Worm (Caenorhabditis elegans): Measurements from ENCODE around the gene nspc-18.

nspc-18 gene

DNA sequence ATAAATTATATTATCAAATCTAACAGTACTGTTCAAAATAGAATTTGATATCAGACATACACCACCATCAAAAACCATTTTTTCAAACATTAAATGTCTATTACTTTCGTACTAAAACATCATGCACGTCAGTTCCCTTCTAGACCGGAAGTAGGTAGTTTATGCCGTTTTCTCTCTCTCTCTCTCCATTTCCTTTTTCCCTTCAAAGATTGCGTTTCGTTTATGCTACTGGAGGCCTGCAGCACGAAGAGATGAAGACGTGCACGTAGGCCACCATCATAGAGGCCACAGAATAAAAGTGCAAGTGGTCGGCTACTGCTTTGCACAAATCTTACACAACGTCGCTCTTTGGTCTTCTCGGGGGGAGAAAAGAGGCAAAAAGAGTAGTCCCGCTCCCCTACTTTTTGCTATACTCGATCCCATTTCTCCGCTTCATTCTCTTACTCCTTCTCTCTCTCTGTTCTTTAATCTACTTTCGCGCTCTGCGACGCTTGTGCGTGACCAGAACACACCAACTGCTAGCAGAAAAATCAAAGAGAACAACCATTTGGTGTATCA lies 34.0 kb upstream of the nspc-18 start:
- TF ChIP-seq klf-2 (GFP tag; conservative IDR thresholded peaks at IDR 0.05) (no peak), cog-1 (tag; optimal IDR thresholded peaks at IDR 0.05) (no peak), ztf-29 (GFP tag; IDR thresholded peaks at IDR 0.05) (peak; percentile 52; the same call in 1 of the 2 replicates)

DNA sequence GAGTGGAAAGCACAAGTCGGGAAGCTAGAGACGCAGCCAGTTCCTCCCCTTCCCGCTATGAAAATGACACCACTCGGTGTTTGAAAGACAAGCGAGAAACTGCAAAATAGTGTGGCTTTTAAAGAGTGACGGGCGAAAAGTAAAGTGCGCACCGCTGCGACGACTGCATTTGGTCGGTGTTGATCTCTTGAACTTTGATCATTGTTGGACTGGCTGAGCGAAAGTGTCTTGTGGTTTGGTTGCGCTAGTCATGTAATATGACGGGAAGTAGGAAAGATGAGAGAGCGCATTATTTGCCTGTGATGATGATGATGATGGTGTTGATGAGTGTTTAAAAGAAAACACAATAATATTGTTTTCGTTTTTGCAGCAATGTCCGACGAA lies 32.8 kb upstream of the nspc-18 start:
- TF ChIP-seq ref-1 (GFP tag; conservative IDR thresholded peaks at IDR 0.05), result no peak
- TF ChIP-seq T22C8.4 (GFP tag; IDR thresholded peaks at IDR 0.05), result no peak; the same call in 1 of the 2 replicates
- TF ChIP-seq cog-1 (tag; optimal IDR thresholded peaks at IDR 0.05), result peak; percentile 96
- no peak for TF ChIP-seq ztf-29 (GFP tag; IDR thresholded peaks at IDR 0.05)
- TF ChIP-seq flt-1 (GFP tag; IDR thresholded peaks at IDR 0.05), result no peak
- TF ChIP-seq tab-1 (GFP tag; IDR thresholded peaks at IDR 0.05), result no peak
- no peak for TF ChIP-seq med-1 (GFP tag; optimal IDR thresholded peaks at IDR 0.05; ENCODE audit: insufficient read depth)

DNA sequence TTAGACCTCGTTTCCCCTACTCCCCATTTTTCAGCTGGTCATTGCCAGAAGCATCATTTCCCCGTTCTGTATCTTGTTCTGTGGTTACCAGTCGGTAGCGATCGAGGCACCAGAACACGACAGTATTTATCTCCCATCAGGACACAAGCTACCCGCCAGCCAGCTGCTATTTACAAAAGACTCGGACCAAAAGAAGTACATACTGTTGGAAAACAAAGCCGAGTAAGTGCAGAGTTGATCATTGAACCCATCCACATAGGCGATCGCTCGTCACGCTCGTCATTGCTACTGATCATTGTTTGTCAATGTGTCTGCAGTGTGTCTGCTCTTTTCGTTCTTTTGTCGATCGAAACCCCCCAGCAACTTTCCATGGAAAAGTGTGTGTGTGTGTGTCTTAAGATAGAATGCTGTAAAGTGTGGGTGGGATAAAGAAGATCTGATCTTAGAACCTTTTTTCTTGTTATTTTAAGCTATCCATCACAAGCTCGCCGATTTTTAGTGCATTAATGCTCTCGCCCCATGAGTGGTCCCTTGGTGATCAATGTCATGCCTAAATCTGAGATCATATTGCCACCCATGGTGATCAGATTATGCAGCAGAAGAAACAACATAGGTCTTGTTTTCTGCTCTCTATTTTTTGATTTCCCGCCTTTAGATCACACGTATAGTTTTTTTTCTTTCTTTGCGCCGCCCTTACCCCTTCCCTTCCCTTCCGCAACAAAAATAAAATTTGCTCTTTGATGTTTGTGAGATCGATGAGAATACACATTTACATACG lies 32.2 kb upstream of the nspc-18 start:
- TF ChIP-seq flt-1 (GFP tag; IDR thresholded peaks at IDR 0.05) (0 out of 2 replicates have a peak, but pooled peaks have one; percentile 10), ztf-29 (GFP tag; IDR thresholded peaks at IDR 0.05) (no peak)

DNA sequence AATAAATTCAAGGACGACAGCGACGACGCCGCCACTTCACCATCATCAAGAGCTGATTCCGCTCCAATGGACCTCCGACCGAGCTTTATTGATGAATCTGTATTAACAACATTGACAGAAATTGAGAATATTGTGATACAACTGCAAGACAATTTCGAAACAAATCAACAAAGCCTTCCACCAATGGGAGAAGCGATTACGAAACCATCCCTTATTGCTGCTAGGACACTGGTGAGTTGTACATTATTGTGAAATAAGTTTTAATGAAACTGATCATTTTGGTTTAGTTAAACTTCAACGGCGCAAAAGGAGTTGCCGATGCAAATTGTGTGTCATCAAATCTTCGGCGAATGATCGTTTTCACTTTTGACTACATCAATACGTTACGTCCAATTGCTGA lies 31.6 kb upstream of the nspc-18 start:
- TF ChIP-seq T22C8.4 (GFP tag; IDR thresholded peaks at IDR 0.05) (no peak), ztf-29 (GFP tag; IDR thresholded peaks at IDR 0.05) (no peak), tab-1 (GFP tag; IDR thresholded peaks at IDR 0.05) (no peak), klf-2 (GFP tag; conservative IDR thresholded peaks at IDR 0.05) (no peak), cog-1 (tag; optimal IDR thresholded peaks at IDR 0.05) (no peak), med-1 (GFP tag; optimal IDR thresholded peaks at IDR 0.05; ENCODE audit: insufficient read depth) (no peak), ref-1 (GFP tag; conservative IDR thresholded peaks at IDR 0.05) (no peak), ztf-23 (GFP tag; IDR thresholded peaks at IDR 0.05) (no peak)

DNA sequence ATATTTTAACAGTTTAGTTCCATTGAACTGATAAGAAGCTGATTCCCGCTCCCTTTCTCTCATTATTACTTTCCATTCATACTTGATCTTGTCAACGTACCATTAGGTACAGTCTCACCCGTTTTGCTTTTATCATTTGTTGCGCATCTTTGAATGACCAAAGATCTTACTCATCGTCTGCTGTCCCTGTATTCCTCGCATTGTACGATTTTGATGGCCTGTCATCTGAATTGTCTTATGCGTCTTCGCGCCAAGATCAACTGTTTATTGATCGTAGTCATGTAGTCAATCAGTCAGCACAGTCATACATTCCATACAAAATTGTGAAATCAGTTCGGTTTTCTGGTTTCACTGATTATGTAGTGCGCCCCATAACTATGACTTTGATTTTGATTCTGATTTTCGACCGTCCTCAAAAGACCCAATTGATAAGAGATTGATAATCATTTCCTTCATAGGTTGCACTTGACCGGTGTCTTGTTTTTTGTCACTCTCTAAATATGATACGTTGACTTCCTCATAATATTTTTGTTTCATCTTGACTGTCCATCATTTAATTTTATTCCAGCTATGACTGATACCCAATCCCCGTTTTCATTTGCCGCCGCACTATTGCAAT lies 30.6 kb upstream of the nspc-18 start, which contains the start of gene nhr-3:
nhr-3 (plus strand) TSS at position 569 of the 619 bp plus-strand sequence.
- no peak for TF ChIP-seq ztf-29 (GFP tag; IDR thresholded peaks at IDR 0.05)
- no peak for TF ChIP-seq ztf-23 (GFP tag; IDR thresholded peaks at IDR 0.05)
- TF ChIP-seq flt-1 (GFP tag; IDR thresholded peaks at IDR 0.05), result no peak
- no peak for TF ChIP-seq tab-1 (GFP tag; IDR thresholded peaks at IDR 0.05)
- TF ChIP-seq klf-2 (GFP tag; conservative IDR thresholded peaks at IDR 0.05), result no peak
- TF ChIP-seq ref-1 (GFP tag; conservative IDR thresholded peaks at IDR 0.05), result no peak
- no peak for TF ChIP-seq T22C8.4 (GFP tag; IDR thresholded peaks at IDR 0.05)
- no peak for TF ChIP-seq cog-1 (tag; optimal IDR thresholded peaks at IDR 0.05)
- TF ChIP-seq med-1 (GFP tag; optimal IDR thresholded peaks at IDR 0.05; ENCODE audit: insufficient read depth), result no peak

- TF ChIP-seq tab-1 (GFP tag; IDR thresholded peaks at IDR 0.05), result no peak
Measured at ce11 chrX:14557352-14557935, 30.0 kb upstream of the nspc-18 start.

ce11 chrX:14556403-14556802 lies 28.9 kb upstream of the nspc-18 start:
- TF ChIP-seq ref-1 (GFP tag; conservative IDR thresholded peaks at IDR 0.05) (no peak), T22C8.4 (GFP tag; IDR thresholded peaks at IDR 0.05) (no peak), ztf-23 (GFP tag; IDR thresholded peaks at IDR 0.05) (no peak), tab-1 (GFP tag; IDR thresholded peaks at IDR 0.05) (no peak), cog-1 (tag; optimal IDR thresholded peaks at IDR 0.05) (no peak), klf-2 (GFP tag; conservative IDR thresholded peaks at IDR 0.05) (no peak), flt-1 (GFP tag; IDR thresholded peaks at IDR 0.05) (no peak), ztf-29 (GFP tag; IDR thresholded peaks at IDR 0.05) (no peak), med-1 (GFP tag; optimal IDR thresholded peaks at IDR 0.05; ENCODE audit: insufficient read depth) (no peak)

ce11 chrX:14549709-14550199 lies 22.3 kb upstream of the nspc-18 start, which contains the start of gene ram-5:
TSS of gene ram-5 (plus strand) at chrX:14550149.
- TF ChIP-seq klf-2 (GFP tag; conservative IDR thresholded peaks at IDR 0.05), result no peak
- no peak for TF ChIP-seq flt-1 (GFP tag; IDR thresholded peaks at IDR 0.05)
- TF ChIP-seq cog-1 (tag; optimal IDR thresholded peaks at IDR 0.05), result no peak
- no peak for TF ChIP-seq ztf-23 (GFP tag; IDR thresholded peaks at IDR 0.05)
- no peak for TF ChIP-seq T22C8.4 (GFP tag; IDR thresholded peaks at IDR 0.05)
- TF ChIP-seq med-1 (GFP tag; optimal IDR thresholded peaks at IDR 0.05; ENCODE audit: insufficient read depth), result no peak
- no peak for TF ChIP-seq ref-1 (GFP tag; conservative IDR thresholded peaks at IDR 0.05)

- no peak for TF ChIP-seq flt-1 (GFP tag; IDR thresholded peaks at IDR 0.05)
- TF ChIP-seq ref-1 (GFP tag; conservative IDR thresholded peaks at IDR 0.05), result no peak
Measured at ce11 chrX:14545543-14545942, 18.1 kb upstream of the nspc-18 start, which contains the start of gene enri-2. TSS of gene enri-2 (plus strand) at chrX:14545843.

DNA sequence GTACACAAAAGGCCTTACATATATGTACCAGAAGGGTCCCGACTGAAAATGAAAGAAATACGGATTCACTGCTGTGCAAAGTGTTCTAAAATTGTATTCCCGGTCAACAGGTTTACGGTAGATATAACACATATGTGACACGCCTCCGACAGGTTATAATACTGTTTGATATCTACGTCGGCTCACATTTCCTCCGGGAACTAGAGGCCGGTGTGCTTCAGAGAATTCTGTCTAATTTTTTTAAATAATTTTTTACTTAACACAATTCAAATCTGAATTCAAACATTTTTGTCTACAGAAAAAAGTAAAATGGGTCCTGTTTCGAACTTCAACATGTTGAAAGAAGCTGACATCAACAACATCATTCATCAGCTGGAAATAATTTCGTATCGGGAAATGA lies 15.8 kb upstream of the nspc-18 start, which contains the start of gene T24C2.3:
T24C2.3 (plus strand) TSS at position 301 of the 400 bp plus-strand sequence.
- TF ChIP-seq ztf-23 (GFP tag; IDR thresholded peaks at IDR 0.05) (no peak), flt-1 (GFP tag; IDR thresholded peaks at IDR 0.05) (no peak)
